Worm (Caenorhabditis elegans): ENCODE results near the gene fbxa-3.
A peak's percentile ranks its signal among the peaks of the same experiment; 100 is the strongest.
"Not testable (repeated sequence)": the region's sequence is repeated elsewhere in the genome, so short reads cannot be mapped to it uniquely, and the experiment has no call there.

fbxa-3 gene

DNA sequence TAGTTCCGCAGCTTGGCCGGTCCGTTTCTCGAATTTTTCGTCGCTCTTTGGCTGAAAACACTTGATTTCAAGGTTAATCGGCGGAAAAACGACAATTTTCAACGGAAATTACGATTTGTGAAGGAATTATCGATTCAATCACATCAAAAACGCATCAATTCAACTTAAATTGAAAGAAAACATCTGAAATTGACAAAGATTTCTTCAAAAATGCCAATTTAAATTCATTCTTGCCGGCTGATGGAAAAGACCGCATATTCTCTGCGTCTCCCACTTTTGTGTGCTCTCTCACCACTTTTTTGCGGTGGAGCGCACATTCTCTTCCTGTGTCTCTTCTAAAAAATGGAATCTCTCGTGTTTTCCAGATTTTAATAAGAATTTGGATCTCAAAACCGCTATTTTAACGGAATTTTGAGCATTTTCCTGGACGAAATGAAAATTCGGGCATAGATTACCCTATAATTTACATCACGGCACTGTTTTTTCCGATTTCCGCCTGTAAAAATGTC lies 40.7 kb upstream of the fbxa-3 start, which contains the start of gene C16C4.18:
Gene C16C4.18 (minus strand): TSS at position 51 of the 509 bp plus-strand sequence.
- not testable (repeated sequence) for TF ChIP-seq F49E8.2 (tag; optimal IDR thresholded peaks at IDR 0.05; ENCODE audit: borderline replicate concordance); lin-38 (GFP tag; IDR thresholded peaks at IDR 0.05); aly-2 (tag; optimal IDR thresholded peaks at IDR 0.05)

DNA sequence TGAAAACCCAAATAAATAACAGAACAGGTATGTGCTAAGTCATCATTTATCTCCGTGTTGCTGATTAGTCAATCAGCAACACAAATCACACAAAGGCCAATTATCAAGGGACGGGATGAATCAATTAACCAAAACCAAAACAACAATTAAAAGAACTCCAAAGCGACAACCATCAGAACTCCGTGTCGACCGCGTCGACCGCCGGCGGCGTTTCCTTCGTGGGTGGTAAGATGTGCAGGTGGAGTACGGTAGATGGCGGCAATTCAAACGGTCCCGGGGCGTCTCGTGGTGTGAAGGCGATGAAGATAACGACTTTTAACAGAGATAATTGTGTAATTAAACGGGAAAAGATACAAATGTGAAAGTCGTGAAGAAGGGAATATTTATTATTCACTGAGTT lies 34.8 kb upstream of the fbxa-3 start:
- TF ChIP-seq tra-1 (GFP tag; IDR thresholded peaks at IDR 0.05) (peak; percentile 99), set-16 (GFP tag; IDR thresholded peaks at IDR 0.05) (0 out of 2 replicates have a peak, but pooled peaks have one; percentile 12)

ce11 chrII:1854094-1854493 lies 33.4 kb upstream of the fbxa-3 start, which contains the start of gene fbxb-95:
fbxb-95 (plus strand) TSS chrII:1854394.
- TF ChIP-seq aha-1 (tag); nhr-11 (tag; optimal IDR thresholded peaks at IDR 0.05); lsy-2 (tag; optimal IDR thresholded peaks at IDR 0.05): not testable (repeated sequence)

DNA sequence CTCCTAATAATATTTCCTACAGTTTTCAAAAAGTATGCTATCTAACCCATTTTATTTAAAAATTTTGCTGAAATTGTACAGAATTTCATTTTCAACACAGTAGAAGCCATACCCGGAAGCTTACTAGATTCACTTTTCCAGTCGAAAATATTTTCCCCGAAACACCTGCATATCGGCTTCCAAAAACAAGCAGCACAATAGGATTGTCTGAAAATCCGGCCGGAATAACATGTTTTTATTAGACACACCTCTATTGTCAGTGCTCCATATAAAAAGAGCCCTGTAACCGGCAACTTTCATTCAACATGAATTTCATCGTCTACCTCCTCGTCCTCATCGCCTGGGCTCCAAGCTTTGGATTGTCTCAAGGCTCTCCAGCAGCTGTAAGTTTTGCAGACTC lies 31.8 kb upstream of the fbxa-3 start, which contains the start of gene C52E2.2:
Gene C52E2.2 (plus strand): TSS at position 301 of the 400 bp plus-strand sequence.
- TF ChIP-seq ceh-32 (tag; optimal IDR thresholded peaks at IDR 0.05; ENCODE audit: poor library complexity) (no peak), tag-97 (GFP tag; IDR thresholded peaks at IDR 0.05) (no peak), dmd-6 (GFP tag; IDR thresholded peaks at IDR 0.05) (no peak), fkh-10 (GFP tag; optimal IDR thresholded peaks at IDR 0.05) (no peak), Y48G9A.11 (GFP tag; IDR thresholded peaks at IDR 0.05) (no peak), ceh-28 (tag; optimal IDR thresholded peaks at IDR 0.05) (no peak), madf-9 (GFP tag; conservative IDR thresholded peaks at IDR 0.05) (no peak), egl-43 (GFP tag; IDR thresholded peaks at IDR 0.05) (no peak), zfp-3 (GFP tag; conservative IDR thresholded peaks at IDR 0.05) (no peak)

DNA sequence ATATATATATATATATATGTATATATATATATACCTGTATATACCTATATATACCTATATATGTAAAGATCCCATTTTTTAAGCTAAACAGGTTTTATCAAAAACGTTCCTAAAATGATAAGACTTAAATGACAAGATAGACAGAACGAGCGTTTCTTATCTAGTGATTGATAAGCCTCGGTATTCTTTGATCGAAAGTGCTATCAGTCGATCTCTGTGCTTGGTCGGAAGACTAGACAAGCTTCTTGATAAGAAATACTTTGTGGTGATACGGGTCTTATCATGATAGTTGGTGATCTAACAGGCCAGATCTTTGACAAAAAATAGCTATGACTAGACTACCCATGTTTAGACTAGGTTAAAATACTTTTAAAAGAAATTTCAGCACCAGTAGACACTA lies 31.0 kb upstream of the fbxa-3 start:
- TF ChIP-seq nhr-111 (GFP tag; optimal IDR thresholded peaks at IDR 0.05), result no peak
- TF ChIP-seq daf-16 (GFP tag; optimal IDR thresholded peaks at IDR 0.05), result no peak
- TF ChIP-seq daf-16 (tag; optimal IDR thresholded peaks at IDR 0.05), result peak; percentile 85
- TF ChIP-seq nhr-41 (GFP tag; IDR thresholded peaks at IDR 0.05), result no peak
- no peak for TF ChIP-seq zip-11 (GFP tag; IDR thresholded peaks at IDR 0.05)
- TF ChIP-seq F44E2.7 (GFP tag; IDR thresholded peaks at IDR 0.05), result no peak
- TF ChIP-seq hlh-30 (tag; optimal IDR thresholded peaks at IDR 0.05; ENCODE audit: insufficient read depth), result peak; percentile 2
- no peak for TF ChIP-seq ama-1 (optimal IDR thresholded peaks at IDR 0.05)
- peak; percentile 52; the same call in 1 of the 2 replicates for TF ChIP-seq nhr-42 (GFP tag; IDR thresholded peaks at IDR 0.05)
- no peak for TF ChIP-seq Y5F2A.4 (GFP tag; optimal IDR thresholded peaks at IDR 0.05)
- no peak for TF ChIP-seq nhr-25 (tag; optimal IDR thresholded peaks at IDR 0.05; ENCODE audit: borderline replicate concordance, insufficient read depth)
- TF ChIP-seq T20F7.1 (GFP tag; optimal IDR thresholded peaks at IDR 0.05), result no peak
- no peak for TF ChIP-seq gei-8 (GFP tag; optimal IDR thresholded peaks at IDR 0.05)
- TF ChIP-seq pqm-1 (tag; optimal IDR thresholded peaks at IDR 0.05), result peak; percentile 99
- no peak for TF ChIP-seq lim-7 (GFP tag; IDR thresholded peaks at IDR 0.05)
- TF ChIP-seq ces-1 (GFP tag; optimal IDR thresholded peaks at IDR 0.05), result no peak
- TF ChIP-seq aha-1 (tag), result peak; percentile 38
- no peak for TF ChIP-seq lin-29 (GFP tag; IDR thresholded peaks at IDR 0.05)
- TF ChIP-seq jun-1 (tag; optimal IDR thresholded peaks at IDR 0.05), result peak; percentile 34
- TF ChIP-seq duxl-1 (tag; optimal IDR thresholded peaks at IDR 0.05; ENCODE audit: poor library complexity), result peak; percentile 87
- peak; percentile 92 for TF ChIP-seq hlh-11 (tag; optimal IDR thresholded peaks at IDR 0.05)
- no peak for TF ChIP-seq ceh-82 (tag; optimal IDR thresholded peaks at IDR 0.05)
- TF ChIP-seq mes-2 (tag; optimal IDR thresholded peaks at IDR 0.05; ENCODE audit: poor library complexity, severe bottlenecking), result no peak
- TF ChIP-seq lin-38 (GFP tag; IDR thresholded peaks at IDR 0.05), result no peak
- no peak for TF ChIP-seq spr-1 (tag; optimal IDR thresholded peaks at IDR 0.05)
- TF ChIP-seq daf-12 (tag; optimal IDR thresholded peaks at IDR 0.05), result no peak
- peak; percentile 90 for TF ChIP-seq php-3 (GFP tag; IDR thresholded peaks at IDR 0.05)
- TF ChIP-seq nhr-28 (tag; optimal IDR thresholded peaks at IDR 0.05), result peak; percentile 96

Data from whole organism, L4 larva.